Worm (Caenorhabditis elegans): Measurements from ENCODE around the gene kup-1.

Gene kup-1

ce11 chrV:12040823-12041606 is at the start of gene kup-1, which contains the start of gene F10C2.4:
TSS of gene kup-1 (minus strand) at chrV:12040873.
TSS of gene F10C2.4 (plus strand) at chrV:12041556.
- no peak for TF ChIP-seq unc-62 (GFP tag; optimal IDR thresholded peaks at IDR 0.05)

ce11 chrV:12088773-12089172 is 48.1 kb upstream of the kup-1 start, which contains the start of gene R07B7.12:
TSS of gene R07B7.12 (plus strand) at chrV:12089073.
- no peak for TF ChIP-seq unc-62 (GFP tag; optimal IDR thresholded peaks at IDR 0.05)

ce11 chrV:12086934-12087333 is 46.3 kb upstream of the kup-1 start, which contains the start of gene gana-1:
TSS of gene gana-1 (plus strand) at chrV:12087234.
- TF ChIP-seq unc-62 (GFP tag; optimal IDR thresholded peaks at IDR 0.05), result no peak

ce11 chrV:12085867-12086634 is 45.4 kb upstream of the kup-1 start:
- TF ChIP-seq unc-62 (GFP tag; optimal IDR thresholded peaks at IDR 0.05), result no peak

- TF ChIP-seq unc-62 (GFP tag; optimal IDR thresholded peaks at IDR 0.05), result no peak
Measured at ce11 chrV:12084216-12084615, 43.5 kb upstream of the kup-1 start, which contains the start of gene R07B7.8. TSS of gene R07B7.8 (minus strand) at chrV:12084316.

ce11 chrV:12082932-12083331 is 42.3 kb upstream of the kup-1 start, which contains the start of gene R07B7.10:
TSS of gene R07B7.10 (plus strand) at chrV:12083216.
- no peak for TF ChIP-seq unc-62 (GFP tag; optimal IDR thresholded peaks at IDR 0.05)

ce11 chrV:12080274-12080673 is 39.6 kb upstream of the kup-1 start, which contains the start of gene R07B7.9:
TSS of gene R07B7.9 (minus strand) at chrV:12080374.
- no peak for TF ChIP-seq unc-62 (GFP tag; optimal IDR thresholded peaks at IDR 0.05)

ce11 chrV:12075983-12076382 is 35.3 kb upstream of the kup-1 start:
- TF ChIP-seq unc-62 (GFP tag; optimal IDR thresholded peaks at IDR 0.05), result no peak

ce11 chrV:12074886-12075285 is 34.2 kb upstream of the kup-1 start, which contains the start of gene R07B7.6:
TSS of gene R07B7.6 (minus strand) at chrV:12074986.
- no peak for TF ChIP-seq unc-62 (GFP tag; optimal IDR thresholded peaks at IDR 0.05)

ce11 chrV:12071483-12071882 is 30.8 kb upstream of the kup-1 start:
- TF ChIP-seq unc-62 (GFP tag; optimal IDR thresholded peaks at IDR 0.05), result no peak

ce11 chrV:12070419-12070818 is 29.7 kb upstream of the kup-1 start, which contains the start of gene kmo-1:
TSS of gene kmo-1 (minus strand) at chrV:12070519.
- TF ChIP-seq unc-62 (GFP tag; optimal IDR thresholded peaks at IDR 0.05), result no peak

- no peak for TF ChIP-seq unc-62 (GFP tag; optimal IDR thresholded peaks at IDR 0.05)
Measured at ce11 chrV:12068437-12068836, 27.8 kb upstream of the kup-1 start, which contains the start of gene kmo-2. TSS of gene kmo-2 (minus strand) at chrV:12068537.

ce11 chrV:12065859-12066258 is 25.2 kb upstream of the kup-1 start:
- no peak for TF ChIP-seq unc-62 (GFP tag; optimal IDR thresholded peaks at IDR 0.05)

ce11 chrV:12065369-12065768 is 24.7 kb upstream of the kup-1 start, which contains the start of gene pqn-53:
TSS of gene pqn-53 (minus strand) at chrV:12065391.
- TF ChIP-seq unc-62 (GFP tag; optimal IDR thresholded peaks at IDR 0.05), result no peak

- no peak for TF ChIP-seq unc-62 (GFP tag; optimal IDR thresholded peaks at IDR 0.05)
Measured at ce11 chrV:12063036-12063435, 22.4 kb upstream of the kup-1 start, which contains the start of gene clh-6. TSS of gene clh-6 (minus strand) at chrV:12063368.

ce11 chrV:12059719-12060118 is 19.0 kb upstream of the kup-1 start, which contains the start of gene R07B7.2:
TSS of gene R07B7.2 (minus strand) at chrV:12059753.
- TF ChIP-seq unc-62 (GFP tag; optimal IDR thresholded peaks at IDR 0.05), result no peak

All from whole organism, dauer.